Fruit fly (Drosophila melanogaster) whole organism, wandering third instar larva: Measurements from ENCODE around the gene Jon65Aiii.

ENCODE experiments used
- Abd-B ChIP-seq: fragments of >200 bp; optimal IDR thresholded peaks from 2 replicates; lab custom pipeline; 2017; ENCODE audit warnings: missing biosample characterization, missing genetic modification characterization
- CG32264 ChIP-seq: fragments of 200-800 bp; sonication (Bioruptor generic); optimal IDR thresholded peaks from 2 replicates; lab custom pipeline; 2016; ENCODE audit warnings: missing biosample characterization, missing genetic modification characterization
- CG9705 ChIP-seq: fragments of 200-800 bp; sonication (Bioruptor generic); optimal IDR thresholded peaks from 2 replicates; lab custom pipeline; 2018; ENCODE audit warnings: missing biosample characterization, mild to moderate bottlenecking, missing genetic modification characterization
- CrebA ChIP-seq: fragments of 200-800 bp; sonication (Bioruptor generic); optimal IDR thresholded peaks from 2 replicates; lab custom pipeline; 2016; ENCODE audit warnings: missing biosample characterization, mild to moderate bottlenecking, missing genetic modification characterization, borderline replicate concordance
- Dfd ChIP-seq: fragments of >200 bp; optimal IDR thresholded peaks from 2 replicates; lab custom pipeline; 2017; ENCODE audit warnings: missing biosample characterization, missing genetic modification characterization
- Dif ChIP-seq: fragments of 200-275, 200-300 bp; sonication (Bioruptor generic); optimal IDR thresholded peaks from 2 replicates; lab custom pipeline; 2018; ENCODE audit warnings: missing biosample characterization, missing genetic modification characterization; ENCODE audit not compliant: partially characterized antibody
- GATAd ChIP-seq: sonication (Bioruptor generic); optimal IDR thresholded peaks from 2 replicates; lab custom pipeline; 2016; ENCODE audit warnings: missing biosample characterization, missing genetic modification characterization
- HLH106 ChIP-seq: fragments of 200-800 bp; optimal IDR thresholded peaks from 3 replicates; lab custom pipeline; 2019; ENCODE audit warnings: missing biosample characterization, mild to moderate bottlenecking, missing genetic modification characterization, moderate library complexity
- Hnf4 ChIP-seq: fragments of 200-800 bp; sonication (Bioruptor generic); optimal IDR thresholded peaks from 2 replicates; lab custom pipeline; 2016; ENCODE audit warnings: missing biosample characterization, mild to moderate bottlenecking, missing genetic modification characterization
- Hr78 ChIP-seq: fragments of >200 bp; optimal IDR thresholded peaks from 2 replicates; lab custom pipeline; 2017; ENCODE audit warnings: missing biosample characterization, missing genetic modification characterization
- Hr83 ChIP-seq: fragments of 200-300 bp; sonication (Bioruptor generic); optimal IDR thresholded peaks from 2 replicates; lab custom pipeline; 2016; ENCODE audit warnings: missing biosample characterization, mild to moderate bottlenecking, missing genetic modification characterization, moderate library complexity; ENCODE audit not compliant: poor library complexity, severe bottlenecking
- Jra ChIP-seq: sonication (Bioruptor generic); optimal IDR thresholded peaks from 2 replicates; lab custom pipeline; 2016; ENCODE audit warnings: missing biosample characterization, missing genetic modification characterization
- Mio ChIP-seq: sonication (Bioruptor generic); optimal IDR thresholded peaks from 2 replicates; lab custom pipeline; 2016; ENCODE audit warnings: missing biosample characterization, missing genetic modification characterization
- Myc ChIP-seq: fragments of >200 bp; optimal IDR thresholded peaks from 2 replicates; lab custom pipeline; 2017
- N ChIP-seq: fragments of >200 bp; optimal IDR thresholded peaks from 2 replicates; lab custom pipeline; 2018; ENCODE audit warnings: missing biosample characterization, missing external identifiers, missing genetic modification characterization
- OdsH ChIP-seq: fragments of 200-800 bp; sonication (Bioruptor generic); optimal IDR thresholded peaks from 2 replicates; lab custom pipeline; 2016; ENCODE audit warnings: missing biosample characterization, mild to moderate bottlenecking, missing genetic modification characterization
- Rel ChIP-seq, 2 experiments: fragments of 200-800 bp; sonication (Bioruptor generic) in 1 of 2; optimal IDR thresholded peaks; 2 replicates in 1 of 2; 3 replicates in 1 of 2; lab custom pipeline; 2016 to 2019; ENCODE audit warnings: mild to moderate bottlenecking in 2 of 2, missing biosample characterization in 2 of 2, missing genetic modification characterization in 2 of 2, moderate library complexity in 1 of 2
- Sp1 ChIP-seq: fragments of 200-800 bp; sonication (Bioruptor generic); optimal IDR thresholded peaks from 3 replicates; lab custom pipeline; 2019; ENCODE audit warnings: missing biosample characterization, mild to moderate bottlenecking, missing genetic modification characterization, moderate library complexity
- Vsx2 ChIP-seq: fragments of 200-300, 225-300 bp; sonication (Bioruptor generic); optimal IDR thresholded peaks from 2 replicates; lab custom pipeline; 2018; ENCODE audit warnings: missing biosample characterization, missing genetic modification characterization; ENCODE audit not compliant: partially characterized antibody
- br ChIP-seq: fragments of 200-800 bp; sonication (Bioruptor generic); optimal IDR thresholded peaks from 2 replicates; lab custom pipeline; 2016; ENCODE audit warnings: missing biosample characterization, missing genetic modification characterization
- brk ChIP-seq: fragments of 200-800 bp; sonication (Bioruptor generic); optimal IDR thresholded peaks from 2 replicates; lab custom pipeline; 2016; ENCODE audit warnings: missing biosample characterization, mild to moderate bottlenecking, missing genetic modification characterization
- dl ChIP-seq, 2 experiments: fragments of 175-275, 200-275 bp in 1 of 2; fragments of 200-275 bp in 1 of 2; sonication (Bioruptor generic); optimal IDR thresholded peaks; lab custom pipeline; 2018; ENCODE audit warnings: mild to moderate bottlenecking in 2 of 2, missing biosample characterization in 2 of 2, missing genetic modification characterization in 2 of 2, moderate library complexity in 2 of 2; ENCODE audit not compliant: partially characterized antibody in 2 of 2, insufficient read depth in 1 of 2
- dmrt93B ChIP-seq: fragments of 200-800 bp; sonication (Bioruptor generic); optimal IDR thresholded peaks from 2 replicates; lab custom pipeline; 2018; ENCODE audit warnings: missing biosample characterization, mild to moderate bottlenecking, missing genetic modification characterization
- dsf ChIP-seq: sonication (Bioruptor generic); optimal IDR thresholded peaks from 2 replicates; lab custom pipeline; 2016; ENCODE audit warnings: missing biosample characterization, missing genetic modification characterization, borderline replicate concordance
- ey ChIP-seq: fragments of 200-800 bp; sonication (Bioruptor generic); optimal IDR thresholded peaks from 2 replicates; lab custom pipeline; 2016; ENCODE audit warnings: missing biosample characterization, missing genetic modification characterization
- foxo ChIP-seq, 2 experiments: fragments of 200-800 bp; sonication (Bioruptor generic); optimal IDR thresholded peaks; 2 replicates in 1 of 2; 3 replicates in 1 of 2; lab custom pipeline; 2016 to 2017; ENCODE audit warnings: missing biosample characterization in 2 of 2, missing genetic modification characterization in 2 of 2
- fru ChIP-seq: fragments of 200-800 bp; sonication (Bioruptor generic); optimal IDR thresholded peaks from 3 replicates; lab custom pipeline; 2016; ENCODE audit warnings: missing biosample characterization, mild to moderate bottlenecking, missing genetic modification characterization
- h ChIP-seq: fragments of 200-800 bp; sonication (Bioruptor generic); optimal IDR thresholded peaks from 3 replicates; lab custom pipeline; 2016; ENCODE audit warnings: missing biosample characterization, mild to moderate bottlenecking, missing genetic modification characterization
- jim ChIP-seq: fragments of 175-275, 200-325 bp; sonication (Bioruptor generic); optimal IDR thresholded peaks from 2 replicates; lab custom pipeline; 2016; ENCODE audit warnings: missing biosample characterization, mild to moderate bottlenecking, missing genetic modification characterization
- lola ChIP-seq: fragments of >200 bp; optimal IDR thresholded peaks from 2 replicates; lab custom pipeline; 2017; ENCODE audit warnings: missing biosample characterization, missing genetic modification characterization
- pan ChIP-seq: fragments of >200 bp; optimal IDR thresholded peaks from 2 replicates; lab custom pipeline; 2017
- psq ChIP-seq: fragments of 200-800 bp; sonication (Bioruptor generic); optimal IDR thresholded peaks from 3 replicates; lab custom pipeline; 2017; ENCODE audit warnings: missing biosample characterization, mild to moderate bottlenecking, missing genetic modification characterization, moderate library complexity
- rgr ChIP-seq: fragments of 200-800 bp; sonication (Bioruptor generic); optimal IDR thresholded peaks from 3 replicates; lab custom pipeline; 2016; ENCODE audit warnings: missing biosample characterization, mild to moderate bottlenecking, missing genetic modification characterization
- sage ChIP-seq: fragments of 200-800 bp; sonication (Bioruptor generic); optimal IDR thresholded peaks from 2 replicates; lab custom pipeline; 2016; ENCODE audit warnings: missing biosample characterization, mild to moderate bottlenecking, missing genetic modification characterization
- sv ChIP-seq: fragments of 200-800 bp; sonication (Bioruptor generic); optimal IDR thresholded peaks from 3 replicates; lab custom pipeline; 2016; ENCODE audit warnings: missing biosample characterization, missing genetic modification characterization
- tai ChIP-seq: sonication (Bioruptor generic); optimal IDR thresholded peaks from 2 replicates; lab custom pipeline; 2016; ENCODE audit warnings: missing biosample characterization, missing genetic modification characterization
- usp ChIP-seq: fragments of >200 bp; optimal IDR thresholded peaks from 2 replicates; lab custom pipeline; 2017; ENCODE audit warnings: missing biosample characterization, missing genetic modification characterization
- woc ChIP-seq: sonication (Bioruptor generic); optimal IDR thresholded peaks from 2 replicates; lab custom pipeline; 2016; ENCODE audit warnings: missing biosample characterization, mild to moderate bottlenecking, missing genetic modification characterization

The Jon65Aiii gene

dm6 chr3L:6070119-6070518 lies 19.6 kb downstream of the Jon65Aiii start:
- TF ChIP-seq Dif (GFP tag; lab: Kevin White, UChicago) = no peak
- no peak for TF ChIP-seq Vsx2 (GFP tag; lab: Kevin White, UChicago)
- TF ChIP-seq GATAd (GFP tag; lab: Kevin White, UChicago) = no peak
- TF ChIP-seq tai (GFP tag; lab: Kevin White, UChicago) = no peak
- no peak for TF ChIP-seq Rel (GFP tag; optimal IDR thresholded peaks at IDR 0.05; lab: Kevin White, UChicago)
- TF ChIP-seq Rel (tag; optimal IDR thresholded peaks at IDR 0.05; lab: Kevin White, UChicago) = no peak

dm6 chr3L:6071454-6072189 lies 21.1 kb downstream of the Jon65Aiii start, which contains the start of gene CG6602:
Gene CG6602, plus strand, starts transcription at chr3L:6072139.
- no peak for TF ChIP-seq pan (lab: Kevin White, UChicago)
- peak in 1 of 2 experiments; percentile 53 for TF ChIP-seq foxo (GFP tag; optimal IDR thresholded peaks at IDR 0.05; lab: Kevin White, UChicago)
- no peak for TF ChIP-seq Abd-B
- no peak for TF ChIP-seq Dfd (GFP tag; lab: Kevin White, UChicago)
- TF ChIP-seq dl (GFP tag; optimal IDR thresholded peaks at IDR 0.05; lab: Kevin White, UChicago; ENCODE audit: insufficient read depth in 1 of 2, partially characterized antibody in 2 of 2) = no peak
- no peak for TF ChIP-seq Rel (GFP tag; optimal IDR thresholded peaks at IDR 0.05; lab: Kevin White, UChicago)
- no peak for TF ChIP-seq Rel (tag; optimal IDR thresholded peaks at IDR 0.05; lab: Kevin White, UChicago)
- no peak for TF ChIP-seq GATAd (GFP tag; lab: Kevin White, UChicago)
- TF ChIP-seq Vsx2 (GFP tag; lab: Kevin White, UChicago) = no peak
- no peak for TF ChIP-seq br (GFP tag; lab: Kevin White, UChicago)
- no peak for TF ChIP-seq Hr78 (GFP tag; lab: Kevin White, UChicago)
- TF ChIP-seq psq = no peak
- TF ChIP-seq h (GFP tag; lab: Kevin White, UChicago) = peak; percentile 26
- no peak for TF ChIP-seq dsf
- no peak for TF ChIP-seq usp (GFP tag; lab: Kevin White, UChicago)
- peak; percentile 89 for TF ChIP-seq dmrt93B
- peak; percentile 65 for TF ChIP-seq Hr83
- no peak for TF ChIP-seq tai (GFP tag; lab: Kevin White, UChicago)
- peak; percentile 59 for TF ChIP-seq HLH106 (tag; lab: Kevin White, UChicago)
- no peak for TF ChIP-seq lola (GFP tag; lab: Kevin White, UChicago)
- TF ChIP-seq OdsH (GFP tag; lab: Kevin White, UChicago) = peak; percentile 27
- TF ChIP-seq Jra (GFP tag; lab: Kevin White, UChicago) = no peak
- TF ChIP-seq Dif (GFP tag; lab: Kevin White, UChicago) = no peak
- peak; percentile 36 for TF ChIP-seq Sp1 (GFP tag; lab: Kevin White, UChicago)
- no peak for TF ChIP-seq woc (GFP tag; lab: Kevin White, UChicago)
- TF ChIP-seq sv (GFP tag; lab: Kevin White, UChicago) = peak; percentile 30
- TF ChIP-seq Mio (GFP tag; lab: Kevin White, UChicago) = no peak
- TF ChIP-seq fru (GFP tag; lab: Kevin White, UChicago) = peak; percentile 25
- peak; percentile 39 for TF ChIP-seq sage (GFP tag; lab: Kevin White, UChicago)
- no peak for TF ChIP-seq Myc (lab: Kevin White, UChicago)
- TF ChIP-seq brk (GFP tag; lab: Kevin White, UChicago) = no peak
- TF ChIP-seq rgr = peak; percentile 68
- TF ChIP-seq ey = peak; percentile 3
- TF ChIP-seq CG9705 = peak; percentile 69
- TF ChIP-seq CG32264 (GFP tag; lab: Kevin White, UChicago) = no peak
- TF ChIP-seq jim = no peak
- no peak for TF ChIP-seq N
- TF ChIP-seq Hnf4 = no peak
- no peak for TF ChIP-seq CrebA (GFP tag; lab: Kevin White, UChicago)
